Worm (Caenorhabditis elegans): ENCODE results near the gene fbxb-45.
"Not testable (repeated sequence)": the region's sequence is repeated elsewhere in the genome, so short reads cannot be mapped to it uniquely, and the experiment has no call there.

- not testable (repeated sequence) for TF ChIP-seq dao-5, him-1, W03F9.2 (tag; optimal IDR thresholded peaks at IDR 0.05)
Measured at ce11 chrII:1006375-1006774, 37.5 kb downstream of the fbxb-45 start, which contains the start of gene F45D11.14.
